Fruit fly (Drosophila melanogaster): Measurements from ENCODE around the gene Polr2J.
A peak's percentile ranks its signal among the peaks of the same experiment; 100 is the strongest.

Polr2J gene

dm6 chr2L:17378767-17379301 lies 31.4 kb downstream of the Polr2J start (continued):
- TF ChIP-seq lmd (GFP tag; IDR thresholded peaks at IDR 0.05): peak; percentile 93
- peak; percentile 95 for TF ChIP-seq CG6854 (GFP tag; optimal IDR thresholded peaks at IDR 0.05)
- TF ChIP-seq CG3163 (GFP tag; optimal IDR thresholded peaks at IDR 0.05): peak; percentile 78
- peak; percentile 99 for TF ChIP-seq CG7271 (tag; optimal IDR thresholded peaks at IDR 0.05)
- peak; percentile 98 for TF ChIP-seq CG10654 (GFP tag; optimal IDR thresholded peaks at IDR 0.05)
- TF ChIP-seq D19B (GFP tag; optimal IDR thresholded peaks at IDR 0.05): peak; percentile 88
- peak; percentile 93 for TF ChIP-seq Hmr (GFP tag; optimal IDR thresholded peaks at IDR 0.05)
- peak; percentile 95 for TF ChIP-seq CG13624 (GFP tag; optimal IDR thresholded peaks at IDR 0.05)
- TF ChIP-seq zf30C (GFP tag; optimal IDR thresholded peaks at IDR 0.05): peak; percentile 1
- TF ChIP-seq CG31441 (GFP tag; IDR thresholded peaks at IDR 0.05): peak; percentile 96
- peak; percentile 67 for TF ChIP-seq CG15073 (GFP tag; optimal IDR thresholded peaks at IDR 0.05)
- TF ChIP-seq knrl (GFP tag; IDR thresholded peaks at IDR 0.05; ENCODE audit: partially characterized antibody): no peak
- peak; percentile 94 for TF ChIP-seq CG2889 (GFP tag; IDR thresholded peaks at IDR 0.05)
- TF ChIP-seq bbx (GFP tag; IDR thresholded peaks at IDR 0.05; ENCODE audit: partially characterized antibody): no peak
- peak; percentile 94 for TF ChIP-seq bowl (GFP tag; IDR thresholded peaks at IDR 0.05)
- TF ChIP-seq CG4282 (GFP tag; optimal IDR thresholded peaks at IDR 0.05): peak; percentile 80
- no peak for TF ChIP-seq CG14860 (GFP tag; IDR thresholded peaks at IDR 0.05; ENCODE audit: partially characterized antibody)
- TF ChIP-seq nom (GFP tag; optimal IDR thresholded peaks at IDR 0.05): no peak
- TF ChIP-seq CG12155 (GFP tag; optimal IDR thresholded peaks at IDR 0.05): peak; percentile 91
- peak; percentile 44 for TF ChIP-seq Elba2 (GFP tag; optimal IDR thresholded peaks at IDR 0.05)
- TF ChIP-seq bcd (GFP tag; optimal IDR thresholded peaks at IDR 0.05): peak; percentile 96
- TF ChIP-seq CG34376 (GFP tag; optimal IDR thresholded peaks at IDR 0.05): peak; percentile 94
- TF ChIP-seq CG4820 (GFP tag; optimal IDR thresholded peaks at IDR 0.05): peak; percentile 94
- peak; percentile 91 for TF ChIP-seq CG11093 (GFP tag; IDR thresholded peaks at IDR 0.05)
- TF ChIP-seq CG9437 (GFP tag; optimal IDR thresholded peaks at IDR 0.05): peak; percentile 88
- TF ChIP-seq CG30020 (tag; optimal IDR thresholded peaks at IDR 0.05): peak; percentile 71
- TF ChIP-seq CG4328 (GFP tag; optimal IDR thresholded peaks at IDR 0.05): peak; percentile 97
- peak; percentile 96 for TF ChIP-seq nmo (GFP tag; optimal IDR thresholded peaks at IDR 0.05)
- peak; percentile 95 for TF ChIP-seq ara (GFP tag; IDR thresholded peaks at IDR 0.05)
- peak; percentile 77 for TF ChIP-seq CG4617 (GFP tag; optimal IDR thresholded peaks at IDR 0.05; ENCODE audit: borderline replicate concordance)
- peak; percentile 99 for TF ChIP-seq NC2α (GFP tag; optimal IDR thresholded peaks at IDR 0.05)
- peak; percentile 87 for TF ChIP-seq CG10267 (tag; optimal IDR thresholded peaks at IDR 0.05)
- peak; percentile 97 for TF ChIP-seq Sox100B (GFP tag; optimal IDR thresholded peaks at IDR 0.05)
- TF ChIP-seq CG13424 (tag; optimal IDR thresholded peaks at IDR 0.05): peak; percentile 96
- TF ChIP-seq CG2202 (tag; optimal IDR thresholded peaks at IDR 0.05): peak; percentile 92
- TF ChIP-seq CG15269 (tag; optimal IDR thresholded peaks at IDR 0.05): peak; percentile 95
- peak; percentile 96 for TF ChIP-seq pnt (GFP tag; optimal IDR thresholded peaks at IDR 0.05)
- TF ChIP-seq tup (GFP tag; optimal IDR thresholded peaks at IDR 0.05): peak; percentile 98
- peak; percentile 78; the same call in 2 of the 3 replicates for TF ChIP-seq CG6175 (GFP tag; IDR thresholded peaks at IDR 0.05)
- TF ChIP-seq CG11247 (GFP tag; IDR thresholded peaks at IDR 0.05): peak; percentile 89
- TF ChIP-seq B-H1 (GFP tag; IDR thresholded peaks at IDR 0.05): peak; percentile 87
- peak; percentile 82 for TF ChIP-seq CG18011 (GFP tag; optimal IDR thresholded peaks at IDR 0.05)
- no peak for TF ChIP-seq fru (optimal IDR thresholded peaks at IDR 0.05)
- peak; percentile 98 for TF ChIP-seq repo (GFP tag; optimal IDR thresholded peaks at IDR 0.05)
- TF ChIP-seq amos (GFP tag; IDR thresholded peaks at IDR 0.05; ENCODE audit: partially characterized antibody): no peak
- TF ChIP-seq Blimp-1 (GFP tag; optimal IDR thresholded peaks at IDR 0.05): peak; percentile 95
- peak; percentile 98 for TF ChIP-seq Side (GFP tag; optimal IDR thresholded peaks at IDR 0.05)
- no peak for TF ChIP-seq Bgb (GFP tag; IDR thresholded peaks at IDR 0.05; ENCODE audit: partially characterized antibody)
- peak; percentile 84 for TF ChIP-seq ssp (GFP tag; IDR thresholded peaks at IDR 0.05)
- peak; percentile 98 for TF ChIP-seq CG17359 (tag; optimal IDR thresholded peaks at IDR 0.05)
